Worm (Caenorhabditis elegans): ENCODE measurements around the gene B0432.10.

Gene B0432.10

ce11 chrII:264053-264452, 22.0 kb downstream of the B0432.10 start, which contains the start of gene B0432.14:
TSS of gene B0432.14 (plus strand) at chrII:264353.
- TF ChIP-seq alr-1 (tag; optimal IDR thresholded peaks at IDR 0.05) (no peak), mdl-1 (tag; optimal IDR thresholded peaks at IDR 0.05) (no peak)

ce11 chrII:263563-263962, 22.5 kb downstream of the B0432.10 start, which contains the start of gene scc-2:
TSS of gene scc-2 (minus strand) at chrII:263663.
- no peak for TF ChIP-seq nhr-129 (tag; optimal IDR thresholded peaks at IDR 0.05)
- no peak for TF ChIP-seq ceh-16 (tag; optimal IDR thresholded peaks at IDR 0.05)
- no peak for TF ChIP-seq C34F6.9 (tag; optimal IDR thresholded peaks at IDR 0.05)

ce11 chrII:257519-257918, 28.6 kb downstream of the B0432.10 start, which contains the start of gene cat-2:
TSS of gene cat-2 (plus strand) at chrII:257819.
- TF ChIP-seq elt-3 (tag; optimal IDR thresholded peaks at IDR 0.05) (no peak), ztf-11 (tag; optimal IDR thresholded peaks at IDR 0.05) (no peak), nhr-21 (tag; optimal IDR thresholded peaks at IDR 0.05) (no peak), sem-4 (tag; optimal IDR thresholded peaks at IDR 0.05) (no peak), R02D3.7 (tag; optimal IDR thresholded peaks at IDR 0.05) (no peak), ztf-1 (GFP tag; conservative IDR thresholded peaks at IDR 0.05) (no peak), dmd-4 (tag; optimal IDR thresholded peaks at IDR 0.05) (no peak), skn-1 (tag; optimal IDR thresholded peaks at IDR 0.05) (no peak)

- TF ChIP-seq nhr-21 (tag; optimal IDR thresholded peaks at IDR 0.05) (peak; percentile 92), sma-3 (GFP tag; optimal IDR thresholded peaks at IDR 0.05) (peak; percentile 98), zag-1 (tag; optimal IDR thresholded peaks at IDR 0.05) (peak; percentile 85), skn-1 (tag; optimal IDR thresholded peaks at IDR 0.05) (peak; percentile 95), alr-1 (tag; optimal IDR thresholded peaks at IDR 0.05) (no peak), lin-13 (GFP tag; optimal IDR thresholded peaks at IDR 0.05) (peak; percentile 97), peb-1 (tag; optimal IDR thresholded peaks at IDR 0.05) (no peak), unc-39 (tag; optimal IDR thresholded peaks at IDR 0.05) (no peak), snpc-4 (tag; optimal IDR thresholded peaks at IDR 0.05) (peak; percentile 91), ceh-82 (tag; optimal IDR thresholded peaks at IDR 0.05) (peak; percentile 89), ztf-4 (tag; optimal IDR thresholded peaks at IDR 0.05) (peak; percentile 84), egl-27 (tag; optimal IDR thresholded peaks at IDR 0.05) (peak; percentile 90), sem-4 (tag; optimal IDR thresholded peaks at IDR 0.05) (peak; percentile 89), gmeb-1 (tag; optimal IDR thresholded peaks at IDR 0.05) (peak; percentile 95), nhr-6 (tag; optimal IDR thresholded peaks at IDR 0.05) (peak; percentile 90), F13H6.1 (tag; optimal IDR thresholded peaks at IDR 0.05) (peak; percentile 97), ama-1 (optimal IDR thresholded peaks at IDR 0.05) (no peak), nhr-129 (tag; optimal IDR thresholded peaks at IDR 0.05) (peak; percentile 95), unc-62 (GFP tag; optimal IDR thresholded peaks at IDR 0.05) (no peak), nhr-237 (tag; optimal IDR thresholded peaks at IDR 0.05) (peak; percentile 75), ZK546.5 (tag; optimal IDR thresholded peaks at IDR 0.05) (peak; percentile 69), lsy-2 (tag; optimal IDR thresholded peaks at IDR 0.05) (peak; percentile 90 to 95), fos-1 (tag; optimal IDR thresholded peaks at IDR 0.05) (peak; percentile 90), ztf-11 (tag; optimal IDR thresholded peaks at IDR 0.05) (peak; percentile 58), nhr-23 (tag; optimal IDR thresholded peaks at IDR 0.05) (no peak), nhr-11 (tag; optimal IDR thresholded peaks at IDR 0.05) (no peak), nhr-77 (tag; optimal IDR thresholded peaks at IDR 0.05) (peak; percentile 64), elt-3 (tag; optimal IDR thresholded peaks at IDR 0.05) (no peak), blmp-1 (tag; optimal IDR thresholded peaks at IDR 0.05; ENCODE audit: insufficient read depth) (peak; percentile 70), nhr-10 (tag; optimal IDR thresholded peaks at IDR 0.05) (peak; percentile 63), aly-2 (tag; optimal IDR thresholded peaks at IDR 0.05) (no peak), R02D3.7 (tag; optimal IDR thresholded peaks at IDR 0.05) (peak; percentile 61), nhr-12 (tag; optimal IDR thresholded peaks at IDR 0.05) (no peak), Y55F3AM.14 (GFP tag; optimal IDR thresholded peaks at IDR 0.05) (peak; percentile 72), mdl-1 (tag; optimal IDR thresholded peaks at IDR 0.05) (peak; percentile 46 to 67), ceh-16 (tag; optimal IDR thresholded peaks at IDR 0.05) (peak; percentile 55), sma-9 (GFP tag; optimal IDR thresholded peaks at IDR 0.05) (peak; percentile 96), sma-9 (tag; optimal IDR thresholded peaks at IDR 0.05) (no peak), mab-5 (tag; optimal IDR thresholded peaks at IDR 0.05) (peak; percentile 96), unc-55 (GFP tag; optimal IDR thresholded peaks at IDR 0.05) (peak; percentile 99), elt-1 (tag; optimal IDR thresholded peaks at IDR 0.05) (no peak), ztf-1 (GFP tag; conservative IDR thresholded peaks at IDR 0.05) (no peak), lin-11 (tag; optimal IDR thresholded peaks at IDR 0.05) (peak; percentile 98), crh-2 (tag; optimal IDR thresholded peaks at IDR 0.05) (peak; percentile 96), C34F6.9 (tag; optimal IDR thresholded peaks at IDR 0.05) (peak; percentile 97), mbf-1 (tag; optimal IDR thresholded peaks at IDR 0.05) (peak; percentile 7), dmd-4 (tag; optimal IDR thresholded peaks at IDR 0.05) (no peak)
These were observed 31.0 kb downstream of the B0432.10 start for ce11 chrII:255124-255523.

Measured in whole organism, L2 larva.